Worm (Caenorhabditis elegans): ENCODE measurements around the gene C03F11.2.

C03F11.2 gene

DNA sequence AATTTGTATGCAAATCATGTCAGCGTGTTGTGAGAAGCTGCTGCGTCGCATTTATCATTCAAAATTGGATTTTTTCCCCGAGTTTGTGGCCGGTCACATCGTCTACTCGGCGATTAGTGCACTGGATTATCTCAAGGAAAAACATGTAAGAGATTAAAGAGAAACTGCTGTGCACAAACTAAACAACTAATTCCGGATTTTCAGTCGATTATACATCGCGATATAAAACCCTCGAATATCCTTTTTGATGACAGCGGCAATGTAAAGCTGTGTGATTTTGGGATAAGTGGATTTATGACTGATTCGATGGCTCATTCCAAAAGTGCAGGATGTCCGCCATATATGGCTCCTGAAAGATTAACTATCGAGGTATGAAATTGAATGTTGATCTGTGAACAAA lies 26.6 kb downstream of the C03F11.2 start:
- TF ChIP-seq zag-1 (tag; optimal IDR thresholded peaks at IDR 0.05) (no peak), mbf-1 (tag; optimal IDR thresholded peaks at IDR 0.05) (no peak), lin-13 (GFP tag; optimal IDR thresholded peaks at IDR 0.05) (no peak), unc-39 (tag; optimal IDR thresholded peaks at IDR 0.05) (no peak), ama-1 (optimal IDR thresholded peaks at IDR 0.05) (no peak), egl-27 (tag; optimal IDR thresholded peaks at IDR 0.05) (no peak), sma-9 (GFP tag; optimal IDR thresholded peaks at IDR 0.05) (no peak), sma-9 (tag; optimal IDR thresholded peaks at IDR 0.05) (no peak), Y55F3AM.14 (GFP tag; optimal IDR thresholded peaks at IDR 0.05) (no peak), ztf-1 (GFP tag; conservative IDR thresholded peaks at IDR 0.05) (no peak), sma-3 (GFP tag; optimal IDR thresholded peaks at IDR 0.05) (no peak)

DNA sequence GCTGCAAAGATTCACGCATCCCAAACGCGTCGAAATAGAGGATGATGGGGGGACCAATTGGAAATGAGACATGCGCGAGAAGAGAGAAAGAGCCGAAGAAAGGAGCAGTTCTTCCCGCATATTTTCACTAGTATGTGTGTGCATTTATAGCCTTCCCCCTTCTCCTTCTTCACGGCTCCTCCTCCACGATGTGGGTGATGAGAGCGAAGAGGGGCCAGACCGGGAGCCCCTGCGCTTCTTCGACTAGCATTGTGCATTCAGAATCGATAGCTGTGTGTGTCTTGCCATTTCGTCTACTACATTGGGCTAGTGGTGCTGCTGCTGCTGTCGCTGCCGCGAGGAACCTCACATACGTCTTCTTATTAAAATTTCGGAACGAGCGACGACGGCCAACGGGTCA lies 29.0 kb downstream of the C03F11.2 start, which contains the start of gene jkk-1:
Gene jkk-1 (plus strand): TSS at position 249 of the 400 bp plus-strand sequence.
- TF ChIP-seq lin-39 (tag; optimal IDR thresholded peaks at IDR 0.05) (no peak), fos-1 (tag; optimal IDR thresholded peaks at IDR 0.05) (no peak), crh-2 (tag; optimal IDR thresholded peaks at IDR 0.05) (peak; percentile 53), lin-11 (tag; optimal IDR thresholded peaks at IDR 0.05) (peak; percentile 25), mdl-1 (tag; optimal IDR thresholded peaks at IDR 0.05) (peak in 1 of 2 experiments; percentile 12), nhr-129 (tag; optimal IDR thresholded peaks at IDR 0.05) (peak; percentile 9), sma-9 (GFP tag; optimal IDR thresholded peaks at IDR 0.05) (peak; percentile 31), sma-9 (tag; optimal IDR thresholded peaks at IDR 0.05) (no peak), unc-55 (GFP tag; optimal IDR thresholded peaks at IDR 0.05) (peak; percentile 64), lsy-2 (tag; optimal IDR thresholded peaks at IDR 0.05) (peak in 1 of 2 experiments; percentile 33), dmd-4 (tag; optimal IDR thresholded peaks at IDR 0.05) (no peak), F13H6.1 (tag; optimal IDR thresholded peaks at IDR 0.05) (peak; percentile 45), zag-1 (tag; optimal IDR thresholded peaks at IDR 0.05) (peak; percentile 49), Y55F3AM.14 (GFP tag; optimal IDR thresholded peaks at IDR 0.05) (peak; percentile 26), ztf-1 (GFP tag; conservative IDR thresholded peaks at IDR 0.05) (no peak), mab-5 (tag; optimal IDR thresholded peaks at IDR 0.05) (peak; percentile 32), C34F6.9 (tag; optimal IDR thresholded peaks at IDR 0.05) (peak; percentile 40)

DNA sequence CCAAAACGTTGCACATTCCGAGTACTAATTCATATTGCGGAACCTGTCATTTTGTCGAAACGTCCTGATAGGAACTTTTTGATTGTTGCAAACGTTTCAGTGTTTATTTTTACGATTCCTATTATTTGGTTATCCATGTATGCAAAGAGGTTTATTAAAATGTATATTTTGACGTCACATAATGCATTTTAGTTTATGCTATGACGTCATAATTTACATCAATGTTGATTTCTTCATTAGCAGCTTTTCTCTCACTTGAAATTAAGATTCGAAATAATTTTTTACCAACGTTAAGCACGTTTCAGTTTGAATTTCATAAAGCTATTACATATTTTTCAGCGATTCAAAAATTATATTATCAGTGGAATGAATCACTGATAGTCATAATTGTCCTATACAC lies 30.6 kb downstream of the C03F11.2 start:
- TF ChIP-seq skn-1 (tag; optimal IDR thresholded peaks at IDR 0.05) (no peak), ztf-4 (tag; optimal IDR thresholded peaks at IDR 0.05) (no peak), R02D3.7 (tag; optimal IDR thresholded peaks at IDR 0.05) (no peak), ceh-16 (tag; optimal IDR thresholded peaks at IDR 0.05) (no peak), nhr-11 (tag; optimal IDR thresholded peaks at IDR 0.05) (no peak)

DNA sequence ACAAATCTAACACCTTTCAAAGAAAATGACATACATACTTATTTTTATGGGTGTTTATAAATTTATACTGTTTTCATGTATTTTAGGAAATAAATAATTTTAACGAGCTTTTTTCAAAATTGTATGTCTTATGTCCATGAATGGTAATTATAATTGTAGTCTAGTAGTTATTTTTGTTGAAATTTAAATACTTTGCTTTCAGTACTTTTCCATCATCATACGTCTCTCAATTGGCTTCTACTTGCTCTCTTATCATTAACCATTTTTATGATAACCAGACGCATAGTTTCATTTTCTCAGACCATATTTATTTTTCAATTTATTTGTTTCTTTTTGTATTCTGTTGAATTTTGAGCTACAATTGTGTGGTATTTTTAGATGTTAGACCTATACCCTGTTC lies 31.8 kb downstream of the C03F11.2 start, which contains the start of gene F35C8.5:
Gene F35C8.5 (plus strand): TSS at position 377 of the 400 bp plus-strand sequence.
- peak; percentile 38 for TF ChIP-seq fos-1 (tag; optimal IDR thresholded peaks at IDR 0.05)
- TF ChIP-seq nhr-11 (tag; optimal IDR thresholded peaks at IDR 0.05), result no peak

DNA sequence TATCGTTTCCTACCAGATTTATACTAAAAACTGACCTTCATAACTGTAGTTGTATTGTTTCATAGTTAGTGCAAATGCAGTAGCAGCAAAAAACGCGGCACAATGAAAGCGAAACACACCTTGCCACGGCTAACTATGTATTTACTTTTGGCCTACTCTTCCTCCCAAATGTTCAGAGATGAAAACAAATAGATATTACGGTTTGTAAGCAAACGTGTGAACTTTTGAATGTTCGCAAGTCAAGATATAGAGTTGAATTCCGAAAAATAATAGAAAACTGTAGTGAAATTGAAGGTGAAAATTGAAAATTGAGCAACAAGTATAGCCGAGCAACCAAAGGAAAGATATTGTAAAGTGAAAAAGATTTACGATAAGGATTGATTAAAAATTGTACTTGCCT lies 33.0 kb downstream of the C03F11.2 start, which contains the start of gene chtl-1:
Gene chtl-1 (minus strand): TSS at position 101 of the 400 bp plus-strand sequence.
- TF ChIP-seq unc-39 (tag; optimal IDR thresholded peaks at IDR 0.05), result no peak
- no peak for TF ChIP-seq ztf-4 (tag; optimal IDR thresholded peaks at IDR 0.05)
- no peak for TF ChIP-seq nhr-25 (tag; optimal IDR thresholded peaks at IDR 0.05)
- no peak for TF ChIP-seq ztf-1 (GFP tag; conservative IDR thresholded peaks at IDR 0.05)
- TF ChIP-seq ceh-16 (tag; optimal IDR thresholded peaks at IDR 0.05), result no peak
- no peak for TF ChIP-seq F13H6.1 (tag; optimal IDR thresholded peaks at IDR 0.05)
- TF ChIP-seq mdl-1 (tag; optimal IDR thresholded peaks at IDR 0.05), result no peak
- no peak for TF ChIP-seq dmd-4 (tag; optimal IDR thresholded peaks at IDR 0.05)
- TF ChIP-seq snpc-4 (tag; optimal IDR thresholded peaks at IDR 0.05), result no peak
- TF ChIP-seq elt-3 (tag; optimal IDR thresholded peaks at IDR 0.05), result no peak
- TF ChIP-seq lsy-2 (tag; optimal IDR thresholded peaks at IDR 0.05), result no peak
- TF ChIP-seq ZK546.5 (tag; optimal IDR thresholded peaks at IDR 0.05), result no peak
- no peak for TF ChIP-seq unc-62 (GFP tag; optimal IDR thresholded peaks at IDR 0.05)
- TF ChIP-seq mbf-1 (tag; optimal IDR thresholded peaks at IDR 0.05), result no peak
- TF ChIP-seq nhr-6 (tag; optimal IDR thresholded peaks at IDR 0.05), result no peak
- TF ChIP-seq lin-11 (tag; optimal IDR thresholded peaks at IDR 0.05), result no peak

Data from whole organism, L2 larva.